Worm (Caenorhabditis elegans) whole organism, midembryonic: ENCODE data around the gene C02B8.6.

ENCODE experiments used
- cog-1 ChIP-seq: sonication (generic microtip); optimal IDR thresholded peaks from 2 replicates; lab custom pipeline; 2016; ENCODE audit warnings: missing genetic modification characterization, missing compliant biosample characterization
- flt-1 ChIP-seq: fragments of 200-800 bp; sonication (Bioruptor generic); IDR thresholded peaks from 2 replicates; pipeline ENCODE4 v1.3.6; 2022; ENCODE audit warnings: missing genetic modification characterization, missing compliant biosample characterization
- klf-2 ChIP-seq: fragments of 200-800 bp; sonication (Bioruptor generic); conservative IDR thresholded peaks from 2 replicates; pipeline ENCODE4 v1.3.6; 2022; ENCODE audit warnings: missing genetic modification reagents, missing genetic modification characterization, missing compliant biosample characterization
- tab-1 ChIP-seq: fragments of 200-800 bp; sonication (Bioruptor generic); IDR thresholded peaks from 2 replicates; pipeline ENCODE4 v1.3.6; 2022; ENCODE audit warnings: missing genetic modification characterization, missing compliant biosample characterization
- ztf-23 ChIP-seq: fragments of 200-800 bp; sonication (Bioruptor generic); IDR thresholded peaks from 2 replicates; pipeline ENCODE4 v1.3.6; 2022; ENCODE audit warnings: missing genetic modification reagents, missing genetic modification characterization, missing compliant biosample characterization
- ztf-29 ChIP-seq: fragments of 200-800 bp; sonication (Bioruptor generic); IDR thresholded peaks from 2 replicates; pipeline ENCODE4 v1.3.6; 2022; ENCODE audit warnings: missing genetic modification reagents, missing genetic modification characterization, missing compliant biosample characterization

DNA sequence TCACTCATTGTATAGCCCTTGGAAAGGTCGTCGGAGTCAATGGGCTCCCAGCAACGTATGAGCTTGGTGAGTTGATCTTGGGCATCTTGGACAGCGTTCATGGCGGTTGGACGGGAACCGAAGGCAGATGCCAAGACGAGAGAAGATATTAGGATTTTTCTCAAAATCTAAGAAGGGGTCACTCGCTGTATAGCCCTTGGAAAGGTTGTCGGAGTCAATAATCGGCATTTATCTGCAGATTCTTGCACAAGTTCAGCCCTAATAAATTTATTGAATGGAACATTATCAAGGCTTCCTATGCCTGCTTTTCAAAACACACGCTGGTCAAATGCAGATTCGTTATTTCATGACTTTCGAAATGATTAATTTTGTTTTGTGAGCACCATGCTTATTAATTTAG lies 1.7 kb upstream of the C02B8.6 start, which contains the start of gene C02B8.7:
- TF ChIP-seq ztf-29 (GFP tag; lab: Robert Waterston, UW) (no peak), flt-1 (GFP tag; lab: Robert Waterston, UW) (no peak), ztf-23 (GFP tag; lab: Robert Waterston, UW) (no peak), tab-1 (no peak), cog-1 (tag; lab: Kevin White, UChicago) (no peak), klf-2 (no peak)
